Worm (Caenorhabditis elegans): ENCODE data around the gene Y110A2AL.5.

- no peak for TF ChIP-seq nhr-43 (tag; optimal IDR thresholded peaks at IDR 0.05; ENCODE audit: poor library complexity, severe bottlenecking)
- no peak for TF ChIP-seq nhr-11 (tag; optimal IDR thresholded peaks at IDR 0.05)
- TF ChIP-seq nhr-12 (tag; optimal IDR thresholded peaks at IDR 0.05) = no peak
- no peak for TF ChIP-seq pqm-1 (tag; optimal IDR thresholded peaks at IDR 0.05)
- no peak for TF ChIP-seq zag-1 (tag; optimal IDR thresholded peaks at IDR 0.05)
- no peak for TF ChIP-seq ama-1 (optimal IDR thresholded peaks at IDR 0.05)
- no peak for TF ChIP-seq elt-1 (tag; optimal IDR thresholded peaks at IDR 0.05)
These were observed 34.8 kb upstream of the Y110A2AL.5 start for ce11 chrII:2829482-2829881.
